Fruit fly (Drosophila melanogaster): ENCODE data around the gene CG4259.

CG4259 gene

DNA sequence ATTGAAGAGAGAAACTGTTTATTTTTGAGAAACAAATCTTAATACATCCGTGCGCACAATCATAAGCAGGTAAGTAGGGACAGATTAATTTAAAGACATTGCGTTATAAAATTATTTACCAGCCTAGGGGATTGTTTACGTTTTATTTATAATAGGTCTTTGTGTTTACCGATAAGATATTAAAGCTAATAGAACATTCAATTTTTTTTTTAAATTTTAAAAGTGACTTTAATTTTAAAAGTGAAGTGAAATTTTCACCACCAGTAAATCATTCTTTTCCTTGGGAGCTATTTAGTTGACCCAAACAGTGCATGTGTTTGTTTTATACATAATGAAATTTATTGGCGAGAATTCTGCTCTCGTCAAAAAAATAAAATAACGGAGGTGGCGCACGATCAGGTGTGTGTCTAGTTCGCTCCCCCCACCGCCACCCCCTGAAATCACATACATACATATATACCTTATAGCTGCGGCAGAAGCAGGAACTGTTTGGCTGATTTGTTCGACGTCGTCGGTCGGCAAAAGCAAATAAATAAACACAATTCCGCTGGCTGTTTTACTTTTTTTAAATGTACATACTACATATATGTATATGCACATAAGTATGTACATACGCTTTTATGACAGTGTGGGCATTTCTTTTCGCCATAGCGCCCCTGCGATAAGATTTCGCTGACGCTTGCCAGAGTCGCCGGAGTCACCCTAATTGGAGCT is 47.0 kb upstream of the CG4259 start (continued):
- TF ChIP-seq CG10565 (GFP tag; optimal IDR thresholded peaks at IDR 0.05) (no peak), CG17328 (GFP tag; IDR thresholded peaks at IDR 0.05) (no peak), knrl (GFP tag; IDR thresholded peaks at IDR 0.05; ENCODE audit: partially characterized antibody) (no peak), unc-4 (GFP tag; IDR thresholded peaks at IDR 0.05; ENCODE audit: partially characterized antibody) (no peak), CG4424 (GFP tag; optimal IDR thresholded peaks at IDR 0.05) (peak; percentile 20), Lim3 (GFP tag; IDR thresholded peaks at IDR 0.05) (no peak), CG14710 (tag; optimal IDR thresholded peaks at IDR 0.05) (no peak), jigr1 (GFP tag; IDR thresholded peaks at IDR 0.05) (no peak), HLH3B (GFP tag; IDR thresholded peaks at IDR 0.05) (0 out of 2 replicates have a peak, but pooled peaks have one; percentile 40), Dip2 (GFP tag; IDR thresholded peaks at IDR 0.05) (no peak), dimm (GFP tag; IDR thresholded peaks at IDR 0.05) (no peak), CG13296 (GFP tag; optimal IDR thresholded peaks at IDR 0.05) (peak; percentile 68), lola (GFP tag; optimal IDR thresholded peaks at IDR 0.05) (no peak), gcm2 (GFP tag; optimal IDR thresholded peaks at IDR 0.05) (no peak), Elba2 (GFP tag; optimal IDR thresholded peaks at IDR 0.05) (no peak), Gsc (GFP tag; IDR thresholded peaks at IDR 0.05) (no peak), Deaf1 (tag; optimal IDR thresholded peaks at IDR 0.05) (peak; percentile 22), Ptx1 (GFP tag; IDR thresholded peaks at IDR 0.05) (peak; percentile 54; the same call in 1 of the 2 replicates)

DNA sequence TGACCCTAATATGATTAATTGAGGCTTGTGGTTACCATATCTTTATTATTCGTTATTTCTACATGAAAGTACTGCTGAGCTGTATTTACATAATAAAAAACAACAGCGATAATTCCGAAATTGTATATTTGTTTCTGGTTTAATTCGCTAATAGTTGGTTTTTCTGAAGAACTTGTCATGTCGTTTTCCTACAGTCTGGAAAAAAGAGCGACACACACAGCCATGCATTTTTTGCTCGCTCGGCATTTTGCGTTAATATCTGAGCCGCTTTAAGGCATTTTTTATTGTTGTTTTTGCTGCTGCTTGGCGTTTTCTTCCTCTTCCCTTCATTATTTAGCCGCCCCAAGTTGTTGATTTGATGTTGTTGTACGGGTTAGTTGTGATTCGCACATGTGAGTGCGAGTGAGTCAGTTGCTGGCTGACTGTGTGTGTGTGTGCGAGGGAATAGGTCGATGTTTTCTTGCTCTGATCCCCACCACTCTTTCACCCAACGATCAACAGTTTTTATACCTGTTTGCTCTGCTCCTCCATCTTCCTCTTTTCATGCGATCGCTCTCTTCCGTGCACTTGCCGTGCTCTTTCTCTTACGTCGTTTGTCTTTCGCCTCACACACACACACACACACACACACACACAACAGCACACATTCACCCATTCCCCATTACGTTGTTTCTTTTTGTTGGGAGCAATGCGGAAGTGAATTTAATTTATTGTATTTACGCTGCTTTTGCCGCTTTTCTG is 46.2 kb upstream of the CG4259 start:
- TF ChIP-seq lmd (GFP tag; IDR thresholded peaks at IDR 0.05) (no peak), Doc3 (GFP tag; IDR thresholded peaks at IDR 0.05; ENCODE audit: partially characterized antibody) (no peak), HmgD (GFP tag; optimal IDR thresholded peaks at IDR 0.05) (no peak), CG30403 (GFP tag; optimal IDR thresholded peaks at IDR 0.05) (no peak), luna (GFP tag; optimal IDR thresholded peaks at IDR 0.05) (no peak), wek (GFP tag; optimal IDR thresholded peaks at IDR 0.05) (no peak), lab (GFP tag; optimal IDR thresholded peaks at IDR 0.05) (no peak), prd (optimal IDR thresholded peaks at IDR 0.05) (no peak), prd (GFP tag; IDR thresholded peaks at IDR 0.05) (no peak), Chrac-16 (GFP tag; optimal IDR thresholded peaks at IDR 0.05) (no peak), Lim3 (GFP tag; IDR thresholded peaks at IDR 0.05) (no peak), Pdp1 (GFP tag; optimal IDR thresholded peaks at IDR 0.05) (peak in 1 of 2 experiments; percentile 1), abd-A (tag; optimal IDR thresholded peaks at IDR 0.05) (no peak), CG7556 (GFP tag; optimal IDR thresholded peaks at IDR 0.05) (no peak), cato (GFP tag; optimal IDR thresholded peaks at IDR 0.05; ENCODE audit: borderline replicate concordance) (no peak), CG7987 (GFP tag; optimal IDR thresholded peaks at IDR 0.05) (no peak), shn (GFP tag; optimal IDR thresholded peaks at IDR 0.05) (no peak), CG2129 (GFP tag; IDR thresholded peaks at IDR 0.05; ENCODE audit: partially characterized antibody) (no peak), Hmx (GFP tag; optimal IDR thresholded peaks at IDR 0.05) (no peak), CG10565 (GFP tag; optimal IDR thresholded peaks at IDR 0.05) (no peak), Drgx (GFP tag; IDR thresholded peaks at IDR 0.05) (0 out of 2 replicates have a peak, but pooled peaks have one; percentile 45), lola (GFP tag; optimal IDR thresholded peaks at IDR 0.05) (no peak), B-H2 (GFP tag; optimal IDR thresholded peaks at IDR 0.05) (no peak), eyg (GFP tag; optimal IDR thresholded peaks at IDR 0.05) (no peak), ewg (GFP tag; optimal IDR thresholded peaks at IDR 0.05) (no peak), sqz (GFP tag; optimal IDR thresholded peaks at IDR 0.05) (no peak), Mad (GFP tag; optimal IDR thresholded peaks at IDR 0.05) (no peak), p53 (GFP tag; optimal IDR thresholded peaks at IDR 0.05) (no peak), ems (GFP tag; optimal IDR thresholded peaks at IDR 0.05) (no peak), Ssrp (tag; optimal IDR thresholded peaks at IDR 0.05) (no peak), CG1602 (GFP tag; optimal IDR thresholded peaks at IDR 0.05) (no peak), dmrt11E (tag; optimal IDR thresholded peaks at IDR 0.05) (no peak)
